Worm (Caenorhabditis elegans) whole organism, mixed stage, embryonic: ENCODE data around the gene xtr-2.
"Not testable (repeated sequence)": the region's sequence is repeated elsewhere in the genome, so short reads cannot be mapped to it uniquely, and the experiment has no call there.

Experiments used
- M03D4.4 ChIP-seq: sonication (generic microtip); optimal IDR thresholded peaks from 2 replicates; lab custom pipeline; 2017; ENCODE audit warnings: mild to moderate bottlenecking, missing genetic modification characterization, missing compliant biosample characterization
- bed-3 ChIP-seq: fragments of 200-800 bp; sonication (Bioruptor generic); optimal IDR thresholded peaks from 3 replicates; lab custom pipeline; 2018; ENCODE audit warnings: mild to moderate bottlenecking, missing genetic modification characterization, moderate library complexity, missing compliant biosample characterization
- blmp-1 ChIP-seq: fragments of 150-350 bp; optimal IDR thresholded peaks from 2 replicates; lab custom pipeline; 2014; ENCODE audit warnings: missing biosample characterization, missing genetic modification characterization
- ceh-39 ChIP-seq: fragments of 150-350 bp; optimal IDR thresholded peaks from 2 replicates; lab custom pipeline; 2014; ENCODE audit warnings: missing biosample characterization, missing genetic modification characterization
- ceh-43 ChIP-seq: fragments of 200-800 bp; sonication (Bioruptor generic); optimal IDR thresholded peaks from 2 replicates; lab custom pipeline; 2018; ENCODE audit warnings: mild to moderate bottlenecking, missing genetic modification characterization, moderate library complexity, missing compliant biosample characterization
- ceh-83 ChIP-seq: fragments of 200-800 bp; sonication (Bioruptor generic); optimal IDR thresholded peaks from 2 replicates; lab custom pipeline; 2018; ENCODE audit warnings: mild to moderate bottlenecking, missing genetic modification characterization, missing compliant biosample characterization
- ces-1 ChIP-seq: fragments of 150-350 bp; optimal IDR thresholded peaks from 2 replicates; lab custom pipeline; 2014; ENCODE audit warnings: missing biosample characterization, missing genetic modification reagents, missing genetic modification characterization
- cnd-1 ChIP-seq: fragments of 200-800 bp; sonication (Bioruptor generic); optimal IDR thresholded peaks from 2 replicates; lab custom pipeline; 2018; ENCODE audit warnings: mild to moderate bottlenecking, missing genetic modification characterization, missing compliant biosample characterization
- elt-1 ChIP-seq: sonication (generic microtip); optimal IDR thresholded peaks from 2 replicates; lab custom pipeline; 2017; ENCODE audit warnings: missing genetic modification characterization, mild to moderate bottlenecking, missing compliant biosample characterization, antibody characterized with exemption, moderate library complexity, borderline replicate concordance; ENCODE audit not compliant: insufficient read depth
- elt-3 ChIP-seq: fragments of 150-350 bp; optimal IDR thresholded peaks from 2 replicates; lab custom pipeline; 2014; ENCODE audit warnings: missing biosample characterization, missing genetic modification characterization
- ham-2 ChIP-seq: fragments of 200-800 bp; sonication (Bioruptor generic); optimal IDR thresholded peaks from 2 replicates; lab custom pipeline; 2018; ENCODE audit warnings: mild to moderate bottlenecking, missing genetic modification characterization, missing compliant biosample characterization
- hlh-1 ChIP-seq: fragments of 150-350 bp; optimal IDR thresholded peaks from 2 replicates; lab custom pipeline; 2014; ENCODE audit warnings: missing biosample characterization, missing genetic modification reagents, missing genetic modification characterization
- lin-13 ChIP-seq: fragments of 150-350 bp; optimal IDR thresholded peaks from 2 replicates; lab custom pipeline; 2014; ENCODE audit warnings: missing biosample characterization, missing genetic modification characterization
- lin-32 ChIP-seq: fragments of 200-800 bp; sonication (Bioruptor generic); optimal IDR thresholded peaks from 2 replicates; lab custom pipeline; 2018; ENCODE audit warnings: mild to moderate bottlenecking, missing genetic modification characterization, missing compliant biosample characterization
- lsy-2 ChIP-seq: fragments of 150-350 bp; optimal IDR thresholded peaks from 2 replicates; lab custom pipeline; 2014; ENCODE audit warnings: missing biosample characterization, missing genetic modification characterization
- mab-5 ChIP-seq: fragments of 150-350 bp; optimal IDR thresholded peaks from 2 replicates; lab custom pipeline; 2014; ENCODE audit warnings: missing biosample characterization, missing genetic modification characterization
- mep-1 ChIP-seq: fragments of 150-350 bp; optimal IDR thresholded peaks from 2 replicates; lab custom pipeline; 2017; ENCODE audit warnings: missing biosample characterization, missing genetic modification reagents, missing genetic modification characterization, inconsistent platforms
- mls-2 ChIP-seq: sonication (generic microtip); optimal IDR thresholded peaks from 2 replicates; lab custom pipeline; 2016; ENCODE audit warnings: mild to moderate bottlenecking, missing genetic modification characterization, moderate library complexity, missing compliant biosample characterization
- nhr-12 ChIP-seq: fragments of 150-350 bp; optimal IDR thresholded peaks from 2 replicates; lab custom pipeline; 2014; ENCODE audit warnings: missing biosample characterization, missing genetic modification characterization
- nhr-2 ChIP-seq: fragments of 150-350 bp; optimal IDR thresholded peaks from 2 replicates; lab custom pipeline; 2014; ENCODE audit warnings: missing biosample characterization, missing genetic modification characterization
- nhr-237 ChIP-seq: fragments of 150-350 bp; optimal IDR thresholded peaks from 2 replicates; lab custom pipeline; 2014; ENCODE audit warnings: missing biosample characterization, missing genetic modification characterization
- nhr-76 ChIP-seq: sonication (generic microtip); optimal IDR thresholded peaks from 2 replicates; lab custom pipeline; 2017; ENCODE audit warnings: missing biosample characterization, missing genetic modification characterization
- sem-2 ChIP-seq: fragments of 200-800 bp; sonication (Bioruptor generic); optimal IDR thresholded peaks from 2 replicates; lab custom pipeline; 2018; ENCODE audit warnings: mild to moderate bottlenecking, missing genetic modification characterization, missing compliant biosample characterization
- snpc-4 ChIP-seq: fragments of 150-350 bp; optimal IDR thresholded peaks from 2 replicates; lab custom pipeline; 2014; ENCODE audit warnings: missing biosample characterization, missing genetic modification characterization
- sptf-1 ChIP-seq: sonication (generic microtip); optimal IDR thresholded peaks from 2 replicates; lab custom pipeline; 2017; ENCODE audit warnings: mild to moderate bottlenecking, missing genetic modification characterization, moderate library complexity, missing compliant biosample characterization
- unc-120 ChIP-seq: sonication (generic microtip); optimal IDR thresholded peaks from 2 replicates; lab custom pipeline; 2017; ENCODE audit warnings: missing genetic modification characterization, missing compliant biosample characterization; ENCODE audit not compliant: poor library complexity, severe bottlenecking
- unc-39 ChIP-seq: fragments of 150-350 bp; optimal IDR thresholded peaks from 2 replicates; lab custom pipeline; 2014; ENCODE audit warnings: missing biosample characterization, missing genetic modification characterization
- unc-62 ChIP-seq: fragments of 150-350 bp; optimal IDR thresholded peaks from 2 replicates; lab custom pipeline; 2014; ENCODE audit warnings: missing biosample characterization, missing genetic modification reagents, missing genetic modification characterization
- zip-8 ChIP-seq: fragments of 150-350 bp; optimal IDR thresholded peaks from 2 replicates; lab custom pipeline; 2014; ENCODE audit warnings: missing biosample characterization, missing genetic modification characterization
- ztf-11 ChIP-seq: fragments of 150-350 bp; optimal IDR thresholded peaks from 2 replicates; lab custom pipeline; 2014; ENCODE audit warnings: missing biosample characterization, missing genetic modification characterization

Gene xtr-2

DNA sequence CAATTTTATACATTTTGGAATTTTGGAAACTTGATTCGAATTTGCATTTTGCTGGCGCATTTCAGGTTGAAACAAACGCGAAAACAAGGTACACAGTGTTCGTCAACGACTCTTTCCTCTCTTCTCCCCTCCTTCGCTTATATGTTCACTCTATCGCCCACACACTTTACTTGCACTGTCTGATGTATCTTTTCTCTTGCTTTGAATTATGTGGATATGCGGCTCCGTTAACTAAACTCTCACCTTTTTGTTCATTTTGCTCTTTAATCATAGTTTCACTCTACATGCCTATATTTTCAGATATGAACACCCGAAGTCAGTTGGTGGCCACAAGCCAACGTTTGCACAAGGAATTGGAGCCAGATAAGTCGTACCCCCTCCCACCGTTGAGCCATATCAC lies 21.1 kb upstream of the xtr-2 start, which contains the start of gene W06D11.1:
Gene W06D11.1, plus strand, starts transcription at position 301 of the 400 bp plus-strand sequence.
- TF ChIP-seq cnd-1 (tag; lab: Kevin White, UChicago) (no peak), mep-1 (tag; lab: Kevin White, UChicago) (no peak), sptf-1 (tag; lab: Kevin White, UChicago) (no peak), unc-120 (tag; lab: Kevin White, UChicago) (no peak), blmp-1 (tag; lab: Kevin White, UChicago) (no peak), nhr-76 (tag; lab: Kevin White, UChicago) (no peak), nhr-237 (tag; lab: Kevin White, UChicago) (no peak), M03D4.4 (tag; lab: Kevin White, UChicago) (no peak), ces-1 (GFP tag; lab: Kevin White, UChicago) (no peak), unc-39 (no peak), elt-3 (tag; lab: Kevin White, UChicago) (no peak), ceh-43 (GFP tag; lab: Kevin White, UChicago) (no peak), lin-32 (no peak), lsy-2 (tag; lab: Kevin White, UChicago) (no peak), nhr-2 (no peak)
- TF ChIP-seq, all 35 proteins: peak for 0

DNA sequence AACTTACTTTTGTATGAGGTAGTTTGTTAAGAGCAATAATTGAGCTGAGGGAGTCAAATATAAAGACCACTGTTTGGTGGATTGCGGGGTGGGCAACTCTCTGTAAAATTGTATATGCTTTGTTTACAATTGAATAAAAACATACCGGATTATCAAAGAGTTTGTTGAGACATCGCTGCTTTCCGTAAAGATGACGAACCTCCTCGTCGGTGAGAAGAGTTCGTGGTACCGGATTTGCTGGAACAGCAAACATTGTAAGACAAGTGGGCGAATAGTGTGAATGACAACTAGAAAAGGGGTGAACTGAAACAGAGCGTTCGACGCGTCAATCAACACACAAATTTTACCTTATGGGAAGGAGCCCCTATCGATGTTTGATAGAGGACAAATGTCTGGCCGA lies 19.0 kb upstream of the xtr-2 start, which contains the start of gene W06D11.2:
Gene W06D11.2, minus strand, starts transcription at position 339 of the 400 bp plus-strand sequence.
- TF ChIP-seq mep-1 (tag; lab: Kevin White, UChicago), result no peak
- no peak for TF ChIP-seq zip-8 (tag; lab: Kevin White, UChicago)
- no peak for TF ChIP-seq ceh-39 (tag; lab: Kevin White, UChicago)
- no peak for TF ChIP-seq ztf-11 (tag; lab: Kevin White, UChicago)
- TF ChIP-seq ceh-43 (GFP tag; lab: Kevin White, UChicago), result no peak
- TF ChIP-seq nhr-12 (tag; lab: Kevin White, UChicago), result no peak
- no peak for TF ChIP-seq ceh-83

DNA sequence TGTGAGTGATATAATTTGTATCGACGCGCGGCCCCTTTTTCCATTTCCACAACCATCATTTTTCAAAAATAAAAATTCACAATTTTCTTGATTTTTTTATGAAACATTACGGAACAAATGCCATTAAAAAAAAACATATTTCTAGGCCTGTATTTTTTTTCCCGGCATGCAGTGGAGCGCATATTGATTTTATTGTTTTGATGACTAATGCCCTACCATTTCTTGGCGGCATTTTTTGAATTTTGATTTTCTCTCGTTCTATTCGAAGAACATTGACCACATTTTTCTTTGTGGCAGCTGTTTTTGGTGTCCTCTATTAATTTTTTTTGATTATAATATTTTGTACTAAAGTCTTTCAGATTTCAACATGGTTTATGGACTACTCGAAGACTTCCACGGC lies 17.0 kb upstream of the xtr-2 start, which contains the start of gene W06D11.3:
Gene W06D11.3, plus strand, starts transcription at position 360 of the 400 bp plus-strand sequence.
- no peak for TF ChIP-seq cnd-1 (tag; lab: Kevin White, UChicago)
- TF ChIP-seq ceh-43 (GFP tag; lab: Kevin White, UChicago), result no peak
- no peak for TF ChIP-seq unc-62 (GFP tag; lab: Kevin White, UChicago)
- TF ChIP-seq lin-13 (tag; lab: Kevin White, UChicago), result no peak
- TF ChIP-seq elt-3 (tag; lab: Kevin White, UChicago), result no peak
- no peak for TF ChIP-seq nhr-76 (tag; lab: Kevin White, UChicago)
- TF ChIP-seq bed-3 (GFP tag; lab: Kevin White, UChicago), result no peak
- no peak for TF ChIP-seq mep-1 (tag; lab: Kevin White, UChicago)
- TF ChIP-seq, all 35 proteins: peak for 0

DNA sequence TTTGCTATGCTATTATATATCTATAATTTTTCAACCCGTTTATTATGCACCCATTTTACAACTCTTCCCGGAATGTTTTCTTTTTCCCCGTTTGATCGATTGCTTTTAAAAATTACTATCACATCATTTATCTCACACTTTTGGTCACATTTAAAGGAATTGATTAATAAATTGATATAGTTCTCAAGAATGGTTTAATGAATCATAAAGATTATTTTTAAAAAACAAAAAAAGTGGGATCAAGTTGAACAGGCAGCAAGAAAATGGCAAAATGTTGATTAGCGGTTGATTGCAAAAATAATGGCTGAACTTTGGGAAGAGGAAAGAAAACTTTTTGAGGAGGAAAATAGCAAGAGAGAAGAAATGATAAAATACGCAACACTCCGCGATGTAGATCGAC lies 15.5 kb upstream of the xtr-2 start, which contains the start of gene W06D11.5:
Gene W06D11.5, plus strand, starts transcription at position 301 of the 400 bp plus-strand sequence.
- TF ChIP-seq mep-1 (tag; lab: Kevin White, UChicago) (no peak), nhr-12 (tag; lab: Kevin White, UChicago) (no peak), sem-2 (no peak), mls-2 (tag; lab: Kevin White, UChicago) (no peak), hlh-1 (tag; lab: Kevin White, UChicago) (no peak), snpc-4 (no peak)

DNA sequence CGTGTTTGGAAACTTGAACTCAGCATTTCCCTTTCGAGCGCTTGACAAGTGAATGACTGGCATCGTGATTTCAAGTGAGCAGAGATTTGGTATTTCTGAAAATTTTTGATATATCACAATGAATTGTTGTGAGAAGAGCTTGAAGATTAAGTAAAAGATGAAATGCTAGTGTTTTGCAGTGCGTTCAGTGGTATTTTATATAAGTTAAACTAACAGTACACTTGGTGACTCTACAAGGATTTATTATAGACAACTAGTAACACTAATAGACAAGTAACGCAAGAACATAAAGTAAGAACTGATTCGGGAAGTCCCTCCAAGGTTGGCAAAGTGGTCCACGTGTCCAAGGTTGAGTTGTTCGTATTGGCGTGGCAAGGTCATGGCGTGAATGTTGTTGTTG lies 12.6 kb upstream of the xtr-2 start, which contains the start of gene dot-1.3:
Gene dot-1.3, minus strand, starts transcription at position 101 of the 400 bp plus-strand sequence.
- TF ChIP-seq unc-120 (tag; lab: Kevin White, UChicago); unc-62 (GFP tag; lab: Kevin White, UChicago); ces-1 (GFP tag; lab: Kevin White, UChicago): not testable (repeated sequence)

DNA sequence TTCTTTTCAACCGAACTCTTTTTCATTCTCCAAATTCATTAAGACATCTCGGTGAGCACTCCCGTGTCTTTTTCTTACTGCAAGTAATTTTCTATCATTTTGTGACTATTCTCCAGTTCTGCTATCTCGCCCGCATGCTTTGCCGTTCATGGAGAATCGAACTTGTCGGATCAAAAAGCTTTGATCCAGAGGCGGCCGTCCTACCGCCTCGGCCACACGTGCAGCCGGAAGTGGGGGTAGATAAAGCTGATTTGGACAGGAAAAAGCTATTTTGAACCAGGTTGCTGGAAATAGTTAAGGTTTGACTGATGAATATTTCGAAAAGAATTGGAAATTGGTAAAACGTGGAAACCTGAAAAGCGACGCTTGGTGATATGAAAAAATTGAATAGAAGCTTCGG lies 11.1 kb upstream of the xtr-2 start:
- no peak for TF ChIP-seq lin-32
- no peak for TF ChIP-seq blmp-1 (tag; lab: Kevin White, UChicago)
- TF ChIP-seq elt-1, result no peak
- TF ChIP-seq elt-3 (tag; lab: Kevin White, UChicago), result no peak
- no peak for TF ChIP-seq ham-2 (GFP tag; lab: Kevin White, UChicago)
- TF ChIP-seq mls-2 (tag; lab: Kevin White, UChicago), result no peak
- TF ChIP-seq unc-120 (tag; lab: Kevin White, UChicago), result no peak
- no peak for TF ChIP-seq ceh-83
- no peak for TF ChIP-seq ztf-11 (tag; lab: Kevin White, UChicago)
- no peak for TF ChIP-seq ceh-39 (tag; lab: Kevin White, UChicago)
- TF ChIP-seq mab-5 (tag; lab: Kevin White, UChicago), result no peak
- no peak for TF ChIP-seq bed-3 (GFP tag; lab: Kevin White, UChicago)
- TF ChIP-seq lsy-2 (tag; lab: Kevin White, UChicago), result no peak
- no peak for TF ChIP-seq snpc-4
- TF ChIP-seq nhr-76 (tag; lab: Kevin White, UChicago), result no peak
